Fruit fly (Drosophila melanogaster) Kc167 (cell line): ENCODE measurements around the gene bab2.

Experiments used
- Myc ChIP-seq: fragments of >200 bp; optimal IDR thresholded peaks from 2 replicates; lab custom pipeline; 2017; ENCODE audit warnings: missing external identifiers
- Sin3A ChIP-seq: fragments of >200 bp; optimal IDR thresholded peaks from 2 replicates; lab custom pipeline; 2018; ENCODE audit warnings: missing external identifiers
- h ChIP-seq: fragments of >200 bp; optimal IDR thresholded peaks from 3 replicates; lab custom pipeline; 2018; ENCODE audit warnings: missing external identifiers
- insv ChIP-seq: fragments of >200 bp; optimal IDR thresholded peaks from 3 replicates; lab custom pipeline; 2018; ENCODE audit warnings: missing external identifiers
- psq ChIP-seq: fragments of >200 bp; optimal IDR thresholded peaks from 2 replicates; lab custom pipeline; 2017; ENCODE audit warnings: missing external identifiers
- ttk ChIP-seq: sonication (Bioruptor generic); optimal IDR thresholded peaks from 2 replicates; lab custom pipeline; 2017; ENCODE audit warnings: missing external identifiers

bab2 gene

DNA sequence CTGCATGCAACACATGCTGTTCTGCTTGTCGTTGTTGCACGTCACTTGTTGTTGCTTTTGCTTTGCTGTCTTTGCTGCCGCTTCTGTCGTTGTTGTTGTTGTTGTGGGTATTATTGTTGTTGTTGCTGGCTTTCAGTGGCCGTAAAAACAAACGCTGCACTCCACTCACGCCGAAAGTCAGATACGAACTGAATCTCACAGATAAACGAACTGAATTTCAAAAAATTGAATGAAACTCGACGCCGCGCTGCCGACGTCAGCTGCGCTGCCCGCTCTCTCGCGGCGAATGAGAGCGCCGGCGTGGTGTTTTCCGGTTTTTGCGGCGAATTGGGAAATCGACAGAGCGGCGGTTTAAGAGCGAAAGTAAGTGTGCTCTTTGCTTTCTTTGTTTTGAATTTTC lies at the start of gene bab2:
Gene bab2, minus strand, starts transcription at position 192 of the 400 bp plus-strand sequence.
- no peak for TF ChIP-seq ttk (lab: Kevin White, UChicago)
- no peak for TF ChIP-seq psq (lab: Kevin White, UChicago)
- no peak for TF ChIP-seq h
- no peak for TF ChIP-seq Sin3A (lab: Kevin White, UChicago)
- no peak for TF ChIP-seq insv (lab: Kevin White, UChicago)
- TF ChIP-seq Myc (lab: Kevin White, UChicago): no peak

DNA sequence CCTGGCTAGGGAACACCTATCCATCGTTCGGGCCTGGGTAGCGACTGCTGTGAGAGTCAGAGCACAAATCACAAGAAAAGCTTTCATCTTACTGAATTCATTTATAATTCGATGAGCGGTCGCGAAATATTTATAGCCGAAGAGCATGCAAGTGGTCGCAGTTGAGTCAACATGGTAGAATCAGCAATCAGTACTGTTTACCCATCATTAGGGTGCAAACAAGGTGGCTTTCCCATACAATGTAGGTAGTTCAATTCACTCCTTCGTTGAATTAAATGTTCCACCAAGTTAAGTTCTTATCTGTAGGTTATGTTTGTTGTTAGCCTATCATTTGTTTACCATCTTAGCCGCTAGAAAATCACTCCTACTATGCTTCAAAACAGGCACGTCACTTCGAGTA lies 41.5 kb upstream of the bab2 start, which contains the start of gene LysP:
Gene LysP, minus strand, starts transcription at position 101 of the 400 bp plus-strand sequence.
- TF ChIP-seq Myc (lab: Kevin White, UChicago) (no peak), ttk (lab: Kevin White, UChicago) (no peak), psq (lab: Kevin White, UChicago) (no peak), Sin3A (lab: Kevin White, UChicago) (no peak), h (no peak), insv (lab: Kevin White, UChicago) (no peak)

DNA sequence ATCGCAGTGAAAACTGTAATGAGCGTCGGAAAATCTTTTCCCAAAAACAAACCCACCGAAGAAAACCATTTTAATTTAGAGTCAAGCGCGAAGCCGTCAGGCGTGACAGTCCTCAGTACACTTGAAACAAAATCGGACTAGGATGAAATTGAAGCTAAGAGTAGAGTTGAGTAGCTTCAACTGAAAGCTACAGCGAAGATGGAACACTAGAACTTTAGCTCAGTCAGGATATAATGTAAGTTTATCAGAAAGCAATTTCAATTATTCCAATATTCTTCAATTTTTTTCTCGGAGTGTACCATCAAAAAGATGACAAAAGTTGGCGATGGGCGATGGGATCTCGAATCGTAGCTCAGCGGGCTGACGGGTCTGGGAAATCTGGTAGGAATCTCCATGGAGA lies 39.4 kb upstream of the bab2 start:
- no peak for TF ChIP-seq h
- no peak for TF ChIP-seq Myc (lab: Kevin White, UChicago)
- no peak for TF ChIP-seq ttk (lab: Kevin White, UChicago)
- no peak for TF ChIP-seq psq (lab: Kevin White, UChicago)
- TF ChIP-seq Sin3A (lab: Kevin White, UChicago): no peak
- no peak for TF ChIP-seq insv (lab: Kevin White, UChicago)

DNA sequence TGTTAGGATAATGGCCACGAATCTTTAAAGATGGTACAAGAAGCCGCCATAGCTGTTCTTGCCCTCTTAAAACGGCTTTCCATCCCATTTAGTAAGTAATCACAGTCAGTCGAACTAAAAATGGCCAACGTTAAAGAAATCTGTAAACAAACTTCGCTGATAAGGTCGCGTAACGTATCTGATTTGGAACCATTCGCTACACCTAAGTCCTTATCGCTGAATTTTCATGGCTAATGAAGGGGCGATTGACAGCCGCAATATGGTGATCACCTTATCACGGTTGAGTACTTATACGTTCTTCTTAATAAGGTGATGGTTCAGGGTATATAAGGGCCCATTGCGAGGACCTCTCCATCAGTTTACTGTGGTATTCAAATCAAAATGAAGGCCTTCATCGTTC lies 35.5 kb upstream of the bab2 start, which contains the start of gene LysE:
Gene LysE, plus strand, starts transcription at position 257 of the 400 bp plus-strand sequence.
- TF ChIP-seq h (no peak), Sin3A (lab: Kevin White, UChicago) (no peak), Myc (lab: Kevin White, UChicago) (no peak), psq (lab: Kevin White, UChicago) (no peak), insv (lab: Kevin White, UChicago) (no peak), ttk (lab: Kevin White, UChicago) (no peak)

DNA sequence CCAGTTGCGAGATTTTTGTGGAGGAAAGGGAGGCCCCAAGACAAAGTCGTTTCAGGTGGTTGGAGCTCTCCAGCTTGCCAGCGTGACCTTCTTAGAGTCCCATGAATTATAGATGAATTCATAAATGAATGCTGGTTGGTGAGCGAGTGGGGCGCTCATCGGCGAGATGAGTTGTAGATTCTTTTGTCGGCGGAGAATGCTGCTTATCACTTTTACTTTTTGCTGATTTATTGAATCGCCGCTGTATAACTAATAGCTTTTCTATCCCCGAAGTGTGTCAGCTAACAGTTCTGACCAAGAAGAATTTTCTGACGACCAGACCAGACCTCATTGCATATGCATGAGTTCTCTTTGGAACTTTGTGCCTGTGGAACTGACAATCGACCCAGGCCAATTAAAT lies 35.0 kb upstream of the bab2 start:
- TF ChIP-seq psq (lab: Kevin White, UChicago) (no peak), h (no peak), Sin3A (lab: Kevin White, UChicago) (no peak), ttk (lab: Kevin White, UChicago) (no peak), insv (lab: Kevin White, UChicago) (no peak), Myc (lab: Kevin White, UChicago) (no peak)

DNA sequence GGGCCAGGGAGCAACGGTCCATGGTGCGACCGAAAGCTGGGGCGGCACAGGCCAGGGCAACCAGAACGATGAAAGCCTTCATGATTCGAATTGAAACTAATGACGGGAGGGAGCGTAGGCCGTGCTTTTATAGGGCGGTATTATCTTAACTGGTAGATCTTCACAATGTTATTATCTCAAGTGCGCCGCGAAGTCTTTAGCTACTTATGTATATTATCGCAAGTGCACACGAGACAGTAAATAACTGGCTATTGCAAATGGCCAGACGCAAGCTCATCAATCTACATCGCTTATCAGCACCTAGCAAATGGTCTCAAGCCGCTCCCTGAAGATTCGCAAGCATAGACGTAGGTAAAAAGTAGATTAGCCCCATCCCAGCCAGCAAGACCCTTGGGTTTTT lies 34.0 kb upstream of the bab2 start, which contains the start of gene LysD:
Gene LysD, minus strand, starts transcription at position 101 of the 400 bp plus-strand sequence.
- no peak for TF ChIP-seq Myc (lab: Kevin White, UChicago)
- TF ChIP-seq Sin3A (lab: Kevin White, UChicago): no peak
- TF ChIP-seq insv (lab: Kevin White, UChicago): no peak
- TF ChIP-seq h: no peak
- TF ChIP-seq ttk (lab: Kevin White, UChicago): no peak
- no peak for TF ChIP-seq psq (lab: Kevin White, UChicago)

DNA sequence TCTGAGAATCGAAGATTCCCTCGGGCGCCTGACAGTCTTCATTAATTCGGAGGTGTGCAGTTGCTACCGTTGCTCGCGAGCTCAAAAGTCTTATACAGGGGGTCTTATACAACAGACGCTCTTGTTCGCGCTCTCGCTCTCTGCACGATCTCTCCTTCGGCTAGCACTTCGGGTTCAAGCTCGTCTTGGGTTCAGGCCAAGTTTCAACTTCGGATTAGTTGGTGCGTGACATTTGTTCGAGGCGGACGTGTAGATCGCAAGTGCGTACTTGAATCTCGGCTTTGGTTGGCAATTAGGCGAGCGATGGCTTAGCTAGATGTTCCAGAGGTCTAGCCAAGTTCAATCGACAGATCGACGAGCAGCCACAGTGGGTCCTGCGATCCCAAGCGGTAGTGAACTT lies 31.1 kb upstream of the bab2 start:
- TF ChIP-seq psq (lab: Kevin White, UChicago): no peak
- TF ChIP-seq ttk (lab: Kevin White, UChicago): no peak
- TF ChIP-seq insv (lab: Kevin White, UChicago): no peak
- no peak for TF ChIP-seq h
- TF ChIP-seq Sin3A (lab: Kevin White, UChicago): no peak
- no peak for TF ChIP-seq Myc (lab: Kevin White, UChicago)

DNA sequence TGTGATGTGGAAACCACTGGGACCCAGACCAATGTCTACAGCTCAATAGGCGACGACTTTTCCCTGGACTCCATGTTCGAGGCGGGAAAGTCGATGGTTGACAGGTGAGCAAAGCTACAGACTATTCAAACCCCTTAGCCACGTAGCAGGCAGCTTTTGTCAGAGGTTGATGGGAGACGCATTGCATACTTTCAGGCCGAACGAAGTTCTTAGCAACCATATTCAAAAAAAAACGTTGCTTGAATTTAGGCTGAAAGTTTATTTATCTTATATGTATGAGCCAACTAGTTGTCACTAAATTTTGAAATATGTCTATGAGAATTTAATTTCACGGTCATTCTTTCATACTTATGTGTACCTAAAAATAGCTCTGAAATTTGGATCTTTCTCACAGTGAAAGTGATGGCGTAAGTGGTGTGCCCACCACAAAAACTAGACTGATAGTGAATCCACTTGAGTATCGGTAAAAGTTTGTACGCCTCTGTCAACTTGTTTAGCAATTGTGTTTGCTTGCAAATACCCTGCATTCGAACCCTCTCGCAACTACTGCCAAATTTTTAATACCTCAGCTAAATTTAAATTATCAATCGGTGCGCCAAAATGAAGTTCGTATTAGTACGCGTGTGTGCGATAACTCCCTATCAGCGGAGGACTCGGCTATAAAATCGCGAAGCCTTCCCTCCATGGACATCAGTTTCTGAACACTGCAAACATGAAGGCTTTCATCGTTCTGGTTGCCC lies 29.8 kb upstream of the bab2 start, which contains the start of gene LysB:
Gene LysB, plus strand, starts transcription at position 690 of the 740 bp plus-strand sequence.
- no peak for TF ChIP-seq ttk (lab: Kevin White, UChicago)
- TF ChIP-seq Myc (lab: Kevin White, UChicago): no peak
- TF ChIP-seq h: no peak
- no peak for TF ChIP-seq insv (lab: Kevin White, UChicago)
- no peak for TF ChIP-seq Sin3A (lab: Kevin White, UChicago)
- no peak for TF ChIP-seq psq (lab: Kevin White, UChicago)

DNA sequence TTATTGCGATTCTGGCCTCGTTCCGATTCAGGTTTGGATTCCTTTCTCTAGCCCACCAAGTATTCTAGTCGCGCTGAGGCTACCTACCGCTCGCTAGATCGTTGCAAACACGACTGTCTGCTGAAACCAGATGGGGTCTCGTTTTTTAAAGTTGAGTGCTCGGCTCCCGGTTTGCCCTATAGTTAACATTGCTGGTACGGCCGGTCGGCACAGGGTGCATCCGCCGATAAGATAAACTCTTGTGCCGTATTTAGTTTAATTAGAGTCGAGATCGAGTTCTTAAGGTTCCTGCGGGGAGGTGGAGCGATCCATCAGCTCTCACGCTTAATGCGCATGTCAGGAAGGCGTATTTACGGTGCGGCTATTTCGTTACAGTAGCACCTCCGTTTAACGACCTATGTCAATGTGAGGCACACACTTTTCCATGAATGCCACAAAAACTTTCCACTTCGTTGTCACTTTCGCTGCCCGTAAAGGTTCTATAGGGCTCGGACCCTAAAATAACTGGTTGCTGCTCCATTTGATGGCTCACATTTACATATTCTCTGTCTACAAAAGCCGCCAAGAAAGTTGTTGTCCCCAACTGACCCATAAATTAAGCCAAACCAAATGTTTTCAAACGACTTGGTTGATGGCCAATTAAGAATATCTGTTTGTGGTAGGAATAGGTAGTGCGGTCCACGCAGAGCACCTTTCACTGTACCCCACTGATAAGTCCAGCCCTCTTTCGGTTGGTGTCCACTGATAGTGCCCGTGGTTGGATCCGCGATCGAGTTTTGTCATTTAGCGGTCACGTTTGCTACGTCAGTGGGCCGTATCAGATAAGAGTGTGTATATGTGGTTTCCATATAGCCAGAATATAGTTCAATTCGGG lies 27.8 kb upstream of the bab2 start, which contains the start of gene CG9119:
Gene CG9119, minus strand, starts transcription at position 122 of the 874 bp plus-strand sequence.
- TF ChIP-seq Myc (lab: Kevin White, UChicago) (no peak), psq (lab: Kevin White, UChicago) (no peak), ttk (lab: Kevin White, UChicago) (no peak), Sin3A (lab: Kevin White, UChicago) (no peak), h (no peak), insv (lab: Kevin White, UChicago) (no peak)

DNA sequence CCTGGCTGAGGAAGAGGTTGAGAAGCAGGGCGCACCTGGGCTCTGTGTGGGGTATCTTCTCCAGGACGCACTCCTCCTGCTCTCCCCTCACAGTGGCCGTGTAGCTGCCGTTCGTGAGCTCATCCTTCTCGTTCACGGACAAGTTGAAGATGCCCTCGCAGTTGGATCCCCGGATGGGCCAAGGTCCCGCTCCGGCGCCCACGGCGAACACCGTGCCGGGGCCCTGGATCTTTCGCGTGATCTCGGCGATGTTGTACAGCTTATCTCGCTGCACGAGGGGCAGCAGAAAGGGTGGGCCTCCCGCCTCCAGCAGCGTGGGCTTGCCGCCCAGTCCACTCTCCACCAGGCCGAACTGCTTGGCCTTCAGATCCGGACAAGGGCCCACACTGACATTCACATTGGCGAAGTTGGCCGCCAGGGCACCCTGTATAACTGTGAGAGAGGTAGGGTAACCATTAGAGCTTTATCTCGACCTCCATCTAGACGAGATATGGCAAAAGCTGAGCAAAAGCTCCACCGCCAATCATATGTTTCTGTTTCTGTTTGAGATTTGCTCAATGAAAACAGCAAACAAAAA lies 26.9 kb upstream of the bab2 start:
- TF ChIP-seq h (no peak), psq (lab: Kevin White, UChicago) (no peak)
